Worm (Caenorhabditis elegans): Measurements from ENCODE around the gene T06A10.107.
"Not testable (repeated sequence)": the region's sequence is repeated elsewhere in the genome, so short reads cannot be mapped to it uniquely, and the experiment has no call there.

ce11 chrIV:16845376-16845775 lies 21.9 kb upstream of the T06A10.107 start:
- not testable (repeated sequence) for TF ChIP-seq nhr-237 (tag; optimal IDR thresholded peaks at IDR 0.05); lin-15B (tag; optimal IDR thresholded peaks at IDR 0.05); hlh-30 (tag; optimal IDR thresholded peaks at IDR 0.05; ENCODE audit: insufficient read depth); duxl-1 (tag; optimal IDR thresholded peaks at IDR 0.05; ENCODE audit: poor library complexity); ces-1 (GFP tag; optimal IDR thresholded peaks at IDR 0.05); ama-1 (optimal IDR thresholded peaks at IDR 0.05); nhr-77 (tag; optimal IDR thresholded peaks at IDR 0.05); aly-2 (tag; optimal IDR thresholded peaks at IDR 0.05); ztf-11 (tag; optimal IDR thresholded peaks at IDR 0.05); daf-12 (tag; optimal IDR thresholded peaks at IDR 0.05)
- peak; percentile 99 for TF ChIP-seq dmd-9 (GFP tag; IDR thresholded peaks at IDR 0.05)
- TF ChIP-seq arid-1 (GFP tag; conservative IDR thresholded peaks at IDR 0.05): peak; percentile 93
- TF ChIP-seq daf-8 (GFP tag; IDR thresholded peaks at IDR 0.05): peak; percentile 91; the same call in 1 of the 2 replicates
